Fruit fly (Drosophila melanogaster) whole organism, embryonic: ENCODE data around the gene Rbp.

Experiments used
- CG11085 ChIP-seq: fragments of 200-800 bp; sonication (Bioruptor generic); IDR thresholded peaks from 2 replicates; pipeline ENCODE4 v1.3.6; 2022; ENCODE audit warnings: missing biosample characterization, missing genetic modification characterization
- CG11723 ChIP-seq: fragments of 200-800 bp; sonication (Bioruptor generic); optimal IDR thresholded peaks from 2 replicates; lab custom pipeline; 2017; ENCODE audit warnings: missing biosample characterization, mild to moderate bottlenecking, missing genetic modification characterization
- CG1233 ChIP-seq: fragments of 200-800 bp; sonication (Bioruptor generic); optimal IDR thresholded peaks from 4 replicates; lab custom pipeline; 2018; ENCODE audit warnings: missing biosample characterization, mild to moderate bottlenecking, missing genetic modification characterization
- CG15479 ChIP-seq: fragments of 200-800 bp; sonication (Bioruptor generic); optimal IDR thresholded peaks from 3 replicates; lab custom pipeline; 2019; ENCODE audit warnings: missing biosample characterization, mild to moderate bottlenecking, missing genetic modification characterization, moderate library complexity
- CG15601 ChIP-seq: fragments of 200-800 bp; sonication (Bioruptor generic); optimal IDR thresholded peaks from 3 replicates; lab custom pipeline; 2019; ENCODE audit warnings: missing biosample characterization, mild to moderate bottlenecking, missing genetic modification characterization, moderate library complexity
- CG16779 ChIP-seq: fragments of 200-800 bp; sonication (Bioruptor generic); IDR thresholded peaks from 2 replicates; pipeline ENCODE4 v1.3.6; 2022; ENCODE audit warnings: missing biosample characterization, missing genetic modification characterization
- CG16815 ChIP-seq: fragments of 200-800 bp; sonication (Bioruptor generic); optimal IDR thresholded peaks from 3 replicates; lab custom pipeline; 2017; ENCODE audit warnings: missing biosample characterization, mild to moderate bottlenecking, missing genetic modification characterization
- CG1832 ChIP-seq: fragments of 200-800 bp; sonication (Bioruptor generic); optimal IDR thresholded peaks from 2 replicates; lab custom pipeline; 2017; ENCODE audit warnings: missing biosample characterization, mild to moderate bottlenecking, missing genetic modification characterization, inconsistent platforms
- CG2202 ChIP-seq: fragments of 200-800 bp; sonication (Bioruptor generic); optimal IDR thresholded peaks from 2 replicates; lab custom pipeline; 2018; ENCODE audit warnings: missing biosample characterization, mild to moderate bottlenecking, missing genetic modification characterization
- CG3407 ChIP-seq: fragments of 200-800 bp; sonication (Bioruptor generic); optimal IDR thresholded peaks from 2 replicates; lab custom pipeline; 2018; ENCODE audit warnings: missing biosample characterization, mild to moderate bottlenecking, missing genetic modification characterization
- CG4820 ChIP-seq: fragments of 200-800 bp; sonication (Bioruptor generic); optimal IDR thresholded peaks from 3 replicates; lab custom pipeline; 2016; ENCODE audit warnings: missing biosample characterization, missing genetic modification characterization
- CG5245 ChIP-seq: fragments of 200-800 bp; sonication (Bioruptor generic); optimal IDR thresholded peaks from 3 replicates; lab custom pipeline; 2016; ENCODE audit warnings: missing biosample characterization, missing genetic modification characterization
- CG5953 ChIP-seq: fragments of 200-800 bp; sonication (Bioruptor generic); IDR thresholded peaks from 2 replicates; pipeline ENCODE4 v1.3.6; 2022; ENCODE audit warnings: missing biosample characterization, missing genetic modification characterization
- CG6654 ChIP-seq: fragments of 200-800 bp; sonication (Bioruptor generic); optimal IDR thresholded peaks from 2 replicates; lab custom pipeline; 2017; ENCODE audit warnings: missing biosample characterization, mild to moderate bottlenecking, missing genetic modification characterization
- CG6765 ChIP-seq: fragments of 200-800 bp; sonication (Bioruptor generic); optimal IDR thresholded peaks from 3 replicates; lab custom pipeline; 2017; ENCODE audit warnings: missing biosample characterization, mild to moderate bottlenecking, missing genetic modification characterization
- CG6791 ChIP-seq: fragments of 200-800 bp; sonication (Bioruptor generic); IDR thresholded peaks from 3 replicates; pipeline ENCODE4 v1.3.6; 2022; ENCODE audit warnings: missing biosample characterization, missing genetic modification characterization; ENCODE audit not compliant: partially characterized antibody
- CG8290 ChIP-seq, 3 experiments: fragments of 200-800 bp; sonication (Bioruptor generic); optimal IDR thresholded peaks; 2 replicates each; lab custom pipeline; 2016 to 2019; ENCODE audit warnings: missing biosample characterization in 3 of 3, missing genetic modification characterization in 3 of 3, mild to moderate bottlenecking in 2 of 3, moderate library complexity in 1 of 3
- CG8359 ChIP-seq: fragments of 200-800 bp; sonication (Bioruptor generic); optimal IDR thresholded peaks from 2 replicates; lab custom pipeline; 2017; ENCODE audit warnings: missing biosample characterization, mild to moderate bottlenecking, missing genetic modification characterization, borderline replicate concordance
- CTCF ChIP-seq: fragments of 200-800 bp; sonication (Bioruptor generic); optimal IDR thresholded peaks from 2 replicates; lab custom pipeline; 2017; ENCODE audit warnings: missing biosample characterization, mild to moderate bottlenecking, missing genetic modification characterization, moderate library complexity
- Dfd ChIP-seq, 2 experiments: fragments of >200 bp; optimal IDR thresholded peaks; 2 replicates each; lab custom pipeline; 2017; ENCODE audit warnings: missing biosample characterization in 2 of 2, missing genetic modification characterization in 2 of 2
- GATAe ChIP-seq: fragments of 200-800 bp; sonication (Bioruptor generic); conservative IDR thresholded peaks from 2 replicates; pipeline ENCODE4 v1.3.6; 2022; ENCODE audit warnings: missing biosample characterization, missing genetic modification characterization
- HLH4C ChIP-seq: fragments of 200-800 bp; sonication (Bioruptor generic); IDR thresholded peaks from 3 replicates; pipeline ENCODE4 v1.3.6; 2022; ENCODE audit warnings: missing biosample characterization, missing genetic modification characterization; ENCODE audit not compliant: partially characterized antibody
- Hr51 ChIP-seq, 2 experiments: fragments of 200-800 bp; sonication (Bioruptor generic); optimal IDR thresholded peaks; 2 replicates in 1 of 2; 3 replicates in 1 of 2; lab custom pipeline; 2016 to 2018; ENCODE audit warnings: missing biosample characterization in 2 of 2, missing genetic modification characterization in 2 of 2, mild to moderate bottlenecking in 1 of 2, moderate library complexity in 1 of 2
- Meics ChIP-seq: fragments of 200-800 bp; sonication (Bioruptor generic); optimal IDR thresholded peaks from 2 replicates; lab custom pipeline; 2017; ENCODE audit warnings: missing biosample characterization, mild to moderate bottlenecking, missing genetic modification characterization
- Ptx1 ChIP-seq: fragments of 200-800 bp; sonication (Bioruptor generic); IDR thresholded peaks from 2 replicates; pipeline ENCODE4 v1.3.6; 2022; ENCODE audit warnings: missing biosample characterization, missing genetic modification characterization
- Rfx ChIP-seq: fragments of 200-800 bp; sonication (Bioruptor generic); IDR thresholded peaks from 2 replicates; pipeline ENCODE4 v1.3.6; 2022; ENCODE audit warnings: missing biosample characterization, missing genetic modification characterization
- Rx ChIP-seq: fragments of 200-800 bp; sonication (Bioruptor generic); IDR thresholded peaks from 2 replicates; pipeline ENCODE4 v1.3.6; 2022; ENCODE audit warnings: missing biosample characterization, missing genetic modification characterization
- Trl ChIP-seq, 3 experiments: fragments of >200 bp in 2 of 3; fragments of 200-800 bp in 1 of 3; sonication (Bioruptor generic) in 1 of 3; optimal IDR thresholded peaks; 2 replicates in 1 of 3; 3 replicates in 2 of 3; lab custom pipeline; 2016 to 2017; ENCODE audit warnings: missing biosample characterization in 1 of 3, missing genetic modification characterization in 1 of 3
- Vsx1 ChIP-seq: fragments of 200-800 bp; sonication (Bioruptor generic); optimal IDR thresholded peaks from 2 replicates; lab custom pipeline; 2017; ENCODE audit warnings: missing biosample characterization, mild to moderate bottlenecking, missing genetic modification characterization, missing genetic modification reagents
- YL-1 ChIP-seq: fragments of 200-800 bp; sonication (Bioruptor generic); optimal IDR thresholded peaks from 3 replicates; lab custom pipeline; 2017; ENCODE audit warnings: missing biosample characterization, mild to moderate bottlenecking, missing genetic modification characterization
- az2 ChIP-seq: fragments of 200-800 bp; sonication (Bioruptor generic); optimal IDR thresholded peaks from 3 replicates; lab custom pipeline; 2016; ENCODE audit warnings: missing biosample characterization, missing genetic modification characterization
- bowl ChIP-seq: fragments of 200-800 bp; sonication (Bioruptor generic); IDR thresholded peaks from 2 replicates; pipeline ENCODE4 v1.3.6; 2022; ENCODE audit warnings: missing biosample characterization, missing genetic modification characterization
- br ChIP-seq: fragments of >200 bp; optimal IDR thresholded peaks from 2 replicates; lab custom pipeline; 2017
- bsh ChIP-seq, 2 experiments: fragments of 200-800 bp; sonication (Bioruptor generic); optimal IDR thresholded peaks; 2 replicates each; lab custom pipeline; 2017 to 2018; ENCODE audit warnings: mild to moderate bottlenecking in 2 of 2, missing biosample characterization in 2 of 2, missing genetic modification characterization in 2 of 2, moderate library complexity in 1 of 2
- cad ChIP-seq: fragments of >200 bp; optimal IDR thresholded peaks from 2 replicates; lab custom pipeline; 2017; ENCODE audit warnings: missing biosample characterization, missing genetic modification characterization
- dpn ChIP-seq, 2 experiments: fragments of 200-800 bp; sonication (Bioruptor generic); optimal IDR thresholded peaks; 3 replicates each; lab custom pipeline; 2016; ENCODE audit warnings: missing biosample characterization in 2 of 2, missing genetic modification characterization in 2 of 2
- fru ChIP-seq: fragments of >200 bp; optimal IDR thresholded peaks from 2 replicates; lab custom pipeline; 2017
- ham ChIP-seq: fragments of 200-800 bp; sonication (Bioruptor generic); IDR thresholded peaks from 2 replicates; pipeline ENCODE4 v1.3.6; 2022; ENCODE audit warnings: missing biosample characterization, missing genetic modification characterization
- jumu ChIP-seq: fragments of 200-800 bp; sonication (Bioruptor generic); optimal IDR thresholded peaks from 3 replicates; lab custom pipeline; 2016; ENCODE audit warnings: missing biosample characterization, missing genetic modification characterization
- knrl ChIP-seq: fragments of 200-800 bp; sonication (Bioruptor generic); IDR thresholded peaks from 3 replicates; pipeline ENCODE4 v1.3.6; 2022; ENCODE audit warnings: missing biosample characterization, missing genetic modification characterization; ENCODE audit not compliant: partially characterized antibody
- lbe ChIP-seq: fragments of 200-800 bp; sonication (Bioruptor generic); optimal IDR thresholded peaks from 2 replicates; lab custom pipeline; 2016; ENCODE audit warnings: missing biosample characterization, mild to moderate bottlenecking, missing genetic modification characterization
- mld ChIP-seq: fragments of 200-800 bp; sonication (Bioruptor generic); IDR thresholded peaks from 3 replicates; pipeline ENCODE4 v1.3.6; 2022; ENCODE audit warnings: missing biosample characterization, missing genetic modification characterization; ENCODE audit not compliant: partially characterized antibody
- org-1 ChIP-seq: fragments of 200-800 bp; sonication (Bioruptor generic); optimal IDR thresholded peaks from 2 replicates; lab custom pipeline; 2017; ENCODE audit warnings: missing biosample characterization, missing genetic modification characterization
- phol ChIP-seq: fragments of 200-800 bp; sonication (Bioruptor generic); optimal IDR thresholded peaks from 3 replicates; lab custom pipeline; 2018; ENCODE audit warnings: missing biosample characterization, mild to moderate bottlenecking, missing genetic modification characterization, moderate library complexity
- pzg ChIP-seq: fragments of 200-800 bp; sonication (Bioruptor generic); optimal IDR thresholded peaks from 3 replicates; lab custom pipeline; 2018; ENCODE audit warnings: missing biosample characterization, mild to moderate bottlenecking, missing genetic modification characterization, moderate library complexity
- run ChIP-seq: fragments of 200-800 bp; sonication (Bioruptor generic); optimal IDR thresholded peaks from 3 replicates; lab custom pipeline; 2018; ENCODE audit warnings: missing biosample characterization, mild to moderate bottlenecking, missing genetic modification characterization
- sim ChIP-seq: fragments of 200-800 bp; sonication (Bioruptor generic); IDR thresholded peaks from 2 replicates; pipeline ENCODE4 v1.3.6; 2022; ENCODE audit warnings: missing biosample characterization, missing genetic modification characterization
- tio ChIP-seq: fragments of 200-800 bp; sonication (Bioruptor generic); optimal IDR thresholded peaks from 2 replicates; lab custom pipeline; 2017; ENCODE audit warnings: missing biosample characterization, missing genetic modification characterization, inconsistent platforms
- unc-4 ChIP-seq: fragments of 200-800 bp; sonication (Bioruptor generic); IDR thresholded peaks from 2 replicates; pipeline ENCODE4 v1.3.6; 2022; ENCODE audit warnings: missing biosample characterization, missing genetic modification characterization; ENCODE audit not compliant: partially characterized antibody
- z ChIP-seq: fragments of 200-800 bp; sonication (Bioruptor generic); IDR thresholded peaks from 3 replicates; pipeline ENCODE4 v1.3.6; 2022; ENCODE audit warnings: missing biosample characterization, missing genetic modification characterization
- zen2 ChIP-seq: fragments of 200-800 bp; sonication (Bioruptor generic); IDR thresholded peaks from 3 replicates; pipeline ENCODE4 v1.3.6; 2022; ENCODE audit warnings: missing biosample characterization, missing genetic modification characterization; ENCODE audit not compliant: partially characterized antibody

Gene Rbp

dm6 chr3R:15361490-15361889 is 12.9 kb upstream of the Rbp start, which contains the start of the genes Cog2 and Trax (continued):
- TF ChIP-seq mld (peak; percentile 71; the same call in 2 of the 3 replicates), CG8290 (GFP tag; optimal IDR thresholded peaks at IDR 0.05; lab: Kevin White, UChicago) (no peak), CG8290 (tag; optimal IDR thresholded peaks at IDR 0.05; lab: Kevin White, UChicago) (no peak), CG3407 (GFP tag; lab: Kevin White, UChicago) (no peak), Meics (GFP tag; lab: Kevin White, UChicago) (no peak), CG4820 (GFP tag; lab: Kevin White, UChicago) (no peak), Vsx1 (GFP tag; lab: Kevin White, UChicago) (no peak), pzg (GFP tag; lab: Kevin White, UChicago) (peak; percentile 36), knrl (GFP tag; lab: Robert Waterston, UW) (peak; percentile 77), HLH4C (GFP tag; lab: Robert Waterston, UW) (peak; percentile 86), GATAe (GFP tag; lab: Robert Waterston, UW) (no peak), ham (no peak), sim (GFP tag; lab: Robert Waterston, UW) (no peak), Dfd (GFP tag; optimal IDR thresholded peaks at IDR 0.05; lab: Kevin White, UChicago) (no peak), CG11085 (no peak), zen2 (GFP tag; lab: Robert Waterston, UW) (peak; percentile 92), CG6765 (GFP tag; lab: Kevin White, UChicago) (no peak), YL-1 (GFP tag; lab: Kevin White, UChicago) (peak; percentile 41), CG6654 (no peak), Ptx1 (no peak), fru (lab: Kevin White, UChicago) (no peak), CG5245 (GFP tag; lab: Kevin White, UChicago) (no peak), CG8359 (no peak), z (no peak), run (no peak), br (lab: Kevin White, UChicago) (no peak), CG15601 (no peak), CG16815 (no peak), CG15479 (GFP tag; lab: Kevin White, UChicago) (no peak), Rfx (no peak), CG1233 (GFP tag; lab: Kevin White, UChicago) (no peak), phol (peak; percentile 6), CG5953 (GFP tag; lab: Robert Waterston, UW) (no peak), Rx (GFP tag; lab: Robert Waterston, UW) (no peak), bowl (GFP tag; lab: Robert Waterston, UW) (no peak), CG2202 (tag; lab: Kevin White, UChicago) (no peak), tio (GFP tag; lab: Kevin White, UChicago) (no peak), org-1 (no peak), cad (no peak), unc-4 (GFP tag; lab: Robert Waterston, UW) (peak; percentile 95), jumu (GFP tag; lab: Kevin White, UChicago) (no peak), bsh (GFP tag; optimal IDR thresholded peaks at IDR 0.05; lab: Kevin White, UChicago) (no peak), CG1832 (GFP tag; lab: Kevin White, UChicago) (no peak), lbe (GFP tag; lab: Kevin White, UChicago) (no peak), Hr51 (GFP tag; optimal IDR thresholded peaks at IDR 0.05; lab: Kevin White, UChicago) (no peak), CTCF (GFP tag; lab: Kevin White, UChicago) (no peak), dpn (GFP tag; optimal IDR thresholded peaks at IDR 0.05; lab: Kevin White, UChicago) (no peak), CG11723 (no peak), Trl (optimal IDR thresholded peaks at IDR 0.05; lab: Kevin White, UChicago) (no peak), Trl (GFP tag; optimal IDR thresholded peaks at IDR 0.05; lab: Kevin White, UChicago) (no peak), CG16779 (GFP tag; lab: Robert Waterston, UW) (no peak), CG6791 (peak; percentile 89), az2 (no peak)
